Worm (Caenorhabditis elegans) whole organism, young adult: Measurements from ENCODE around the gene K08E5.5.

Experiments
- B0019.2 ChIP-seq: fragments of 200-800 bp; sonication (Bioruptor generic); conservative IDR thresholded peaks from 2 replicates; pipeline ENCODE4 v1.3.6; 2022; ENCODE audit warnings: missing genetic modification reagents, missing genetic modification characterization, missing compliant biosample characterization
- B0336.3 ChIP-seq: fragments of 200-800 bp; sonication (Bioruptor generic); IDR thresholded peaks from 2 replicates; pipeline ENCODE4 v1.3.6; 2022; ENCODE audit warnings: missing genetic modification characterization, missing compliant biosample characterization
- D2030.7 ChIP-seq: fragments of 200-800 bp; sonication (Bioruptor generic); IDR thresholded peaks from 2 replicates; pipeline ENCODE4 v1.3.6; 2022; ENCODE audit warnings: missing genetic modification reagents, missing genetic modification characterization, missing compliant biosample characterization
- F10E7.11 ChIP-seq: sonication (generic microtip); optimal IDR thresholded peaks from 2 replicates; lab custom pipeline; 2017; ENCODE audit warnings: mild to moderate bottlenecking, missing genetic modification characterization, moderate library complexity, missing compliant biosample characterization
- F33H1.4 ChIP-seq: fragments of 200-800 bp; sonication (Bioruptor generic); IDR thresholded peaks from 2 replicates; pipeline ENCODE4 v1.3.6; 2022; ENCODE audit warnings: missing genetic modification reagents, missing genetic modification characterization, missing compliant biosample characterization
- F39B2.1 ChIP-seq: fragments of 200-800 bp; sonication (Bioruptor generic); IDR thresholded peaks from 2 replicates; pipeline ENCODE4 v1.3.6; 2022; ENCODE audit warnings: missing genetic modification reagents, missing genetic modification characterization, missing compliant biosample characterization
- F52B5.7 ChIP-seq: sonication (generic microtip); optimal IDR thresholded peaks from 2 replicates; lab custom pipeline; 2016; ENCODE audit warnings: mild to moderate bottlenecking, missing genetic modification characterization, missing compliant biosample characterization
- T26A5.8 ChIP-seq: sonication (generic microtip); optimal IDR thresholded peaks from 2 replicates; lab custom pipeline; 2016; ENCODE audit warnings: missing genetic modification characterization, missing compliant biosample characterization
- Y53G8AR.9 ChIP-seq: fragments of 200-800 bp; sonication (Bioruptor generic); conservative IDR thresholded peaks from 2 replicates; pipeline ENCODE4 v1.3.6; 2022; ENCODE audit warnings: missing genetic modification reagents, missing genetic modification characterization, missing compliant biosample characterization
- Y56A3A.18 ChIP-seq: fragments of 200-800 bp; sonication (Bioruptor generic); IDR thresholded peaks from 2 replicates; pipeline ENCODE4 v1.3.6; 2022; ENCODE audit warnings: missing genetic modification reagents, missing genetic modification characterization, missing compliant biosample characterization
- ZK185.1 ChIP-seq: sonication (generic microtip); optimal IDR thresholded peaks from 2 replicates; lab custom pipeline; 2016; ENCODE audit warnings: mild to moderate bottlenecking, missing genetic modification characterization, missing compliant biosample characterization; ENCODE audit not compliant: poor library complexity, severe bottlenecking
- akir-1 ChIP-seq: fragments of 200-800 bp; sonication (Bioruptor generic); optimal IDR thresholded peaks from 2 replicates; lab custom pipeline; 2018; ENCODE audit warnings: mild to moderate bottlenecking, missing genetic modification characterization, moderate library complexity, missing compliant biosample characterization
- aptf-3 ChIP-seq: fragments of 200-800 bp; sonication (Bioruptor generic); IDR thresholded peaks from 2 replicates; pipeline ENCODE4 v1.3.6; 2022; ENCODE audit warnings: missing genetic modification characterization, missing compliant biosample characterization
- attf-5 ChIP-seq: fragments of 200-800 bp; sonication (Bioruptor generic); optimal IDR thresholded peaks from 2 replicates; lab custom pipeline; 2018; ENCODE audit warnings: mild to moderate bottlenecking, missing genetic modification characterization, missing compliant biosample characterization
- bed-2 ChIP-seq: fragments of 200-800 bp; sonication (Bioruptor generic); IDR thresholded peaks from 2 replicates; pipeline ENCODE4 v1.3.6; 2022; ENCODE audit warnings: missing genetic modification reagents, missing genetic modification characterization, missing compliant biosample characterization
- ceh-100 ChIP-seq: fragments of 200-800 bp; sonication (Bioruptor generic); IDR thresholded peaks from 2 replicates; pipeline ENCODE4 v1.3.6; 2022; ENCODE audit warnings: missing genetic modification reagents, missing genetic modification characterization, missing compliant biosample characterization
- ceh-27 ChIP-seq: fragments of 200-800 bp; sonication (Bioruptor generic); optimal IDR thresholded peaks from 2 replicates; lab custom pipeline; 2018; ENCODE audit warnings: mild to moderate bottlenecking, missing genetic modification characterization, moderate library complexity, missing compliant biosample characterization
- ceh-91 ChIP-seq: fragments of 200-800 bp; sonication (Bioruptor generic); IDR thresholded peaks from 2 replicates; pipeline ENCODE4 v1.3.6; 2022; ENCODE audit warnings: missing genetic modification reagents, missing genetic modification characterization, missing compliant biosample characterization
- dox-1 ChIP-seq: fragments of 200-800 bp; sonication (Bioruptor generic); IDR thresholded peaks from 2 replicates; pipeline ENCODE4 v1.3.6; 2022; ENCODE audit warnings: missing genetic modification reagents, missing genetic modification characterization, missing compliant biosample characterization
- dpl-1 ChIP-seq: fragments of 150-350 bp; optimal IDR thresholded peaks from 2 replicates; lab custom pipeline; 2014; ENCODE audit warnings: missing biosample characterization, missing genetic modification reagents, missing genetic modification characterization
- efl-1 ChIP-seq: fragments of 150-350 bp; optimal IDR thresholded peaks from 2 replicates; lab custom pipeline; 2014; ENCODE audit warnings: missing biosample characterization, missing genetic modification reagents, missing genetic modification characterization
- egl-18 ChIP-seq: fragments of 200-800 bp; sonication (Bioruptor generic); IDR thresholded peaks from 2 replicates; pipeline ENCODE4 v1.3.6; 2022; ENCODE audit warnings: missing genetic modification reagents, missing genetic modification characterization, missing compliant biosample characterization
- egrh-3 ChIP-seq: fragments of 200-800 bp; sonication (Bioruptor generic); IDR thresholded peaks from 2 replicates; pipeline ENCODE4 v1.3.6; 2022; ENCODE audit warnings: missing genetic modification reagents, missing genetic modification characterization, missing compliant biosample characterization
- ets-4 ChIP-seq: fragments of 200-800 bp; sonication (Bioruptor generic); optimal IDR thresholded peaks from 2 replicates; lab custom pipeline; 2018; ENCODE audit warnings: mild to moderate bottlenecking, missing genetic modification characterization, missing compliant biosample characterization
- gei-17 ChIP-seq: fragments of 200-800 bp; sonication (Bioruptor generic); optimal IDR thresholded peaks from 2 replicates; lab custom pipeline; 2018; ENCODE audit warnings: mild to moderate bottlenecking, missing genetic modification characterization, missing compliant biosample characterization
- let-607 ChIP-seq, 2 experiments: fragments of 200-800 bp in 1 of 2; sonication (Bioruptor generic) in 1 of 2; sonication (generic microtip) in 1 of 2; optimal IDR thresholded peaks; 2 replicates each; lab custom pipeline; 2016 to 2018; ENCODE audit warnings: mild to moderate bottlenecking in 2 of 2, missing compliant biosample characterization in 2 of 2, missing genetic modification characterization in 2 of 2, moderate library complexity in 2 of 2, missing genotype in 1 of 2
- lin-26 ChIP-seq: fragments of 200-800 bp; sonication (Bioruptor generic); IDR thresholded peaks from 2 replicates; pipeline ENCODE4 v1.3.6; 2022; ENCODE audit warnings: missing genetic modification reagents, missing genetic modification characterization, missing compliant biosample characterization
- nfya-1 ChIP-seq: sonication (generic microtip); optimal IDR thresholded peaks from 2 replicates; lab custom pipeline; 2017; ENCODE audit warnings: antibody characterized with exemption, missing compliant biosample characterization, missing genetic modification characterization, borderline replicate concordance; ENCODE audit not compliant: insufficient read depth
- nfya-2 ChIP-seq: fragments of 200-800 bp; sonication (Bioruptor generic); IDR thresholded peaks from 2 replicates; pipeline ENCODE4 v1.3.6; 2022; ENCODE audit warnings: missing genetic modification reagents, missing genetic modification characterization, missing compliant biosample characterization
- nhr-80 ChIP-seq: sonication (generic microtip); optimal IDR thresholded peaks from 2 replicates; lab custom pipeline; 2016; ENCODE audit warnings: missing genetic modification characterization, missing compliant biosample characterization
- rec-8 ChIP-seq, 2 experiments: sonication (generic microtip); optimal IDR thresholded peaks; 2 replicates each; lab custom pipeline; 2016; ENCODE audit warnings: mild to moderate bottlenecking in 2 of 2, missing genetic modification characterization in 2 of 2, missing genetic modification reagents in 2 of 2, missing genotype in 2 of 2, missing biosample characterization in 1 of 2, missing compliant biosample characterization in 1 of 2, moderate library complexity in 1 of 2
- repo-1 ChIP-seq: sonication (generic microtip); optimal IDR thresholded peaks from 2 replicates; lab custom pipeline; 2017; ENCODE audit warnings: mild to moderate bottlenecking, missing genetic modification characterization, missing compliant biosample characterization
- snpc-1.1 ChIP-seq: sonication (generic microtip); optimal IDR thresholded peaks from 2 replicates; lab custom pipeline; 2017; ENCODE audit warnings: missing genetic modification characterization, mild to moderate bottlenecking, missing compliant biosample characterization, antibody characterized with exemption, moderate library complexity, missing genotype, missing genetic modification reagents; ENCODE audit not compliant: insufficient read depth
- snpc-4 ChIP-seq, 5 experiments: fragments of 150-350 bp in 1 of 5; sonication (generic microtip) in 4 of 5; optimal IDR thresholded peaks; 2 replicates each; lab custom pipeline; 2014 to 2018; ENCODE audit warnings: missing genetic modification characterization in 5 of 5, missing biosample characterization in 3 of 5, antibody characterized with exemption in 2 of 5, mild to moderate bottlenecking in 2 of 5, missing compliant biosample characterization in 2 of 5, missing genotype in 2 of 5, moderate library complexity in 2 of 5, missing genetic modification reagents in 1 of 5
- somi-1 ChIP-seq: fragments of 200-800 bp; sonication (Bioruptor generic); optimal IDR thresholded peaks from 2 replicates; lab custom pipeline; 2018; ENCODE audit warnings: mild to moderate bottlenecking, missing genetic modification characterization, missing compliant biosample characterization
- sptf-2 ChIP-seq: fragments of 200-800 bp; sonication (Bioruptor generic); optimal IDR thresholded peaks from 2 replicates; lab custom pipeline; 2018; ENCODE audit warnings: mild to moderate bottlenecking, missing genetic modification characterization, missing compliant biosample characterization
- tbp1 ChIP-seq: fragments of 200-800 bp; sonication (Bioruptor generic); optimal IDR thresholded peaks from 2 replicates; lab custom pipeline; 2018; ENCODE audit warnings: mild to moderate bottlenecking, missing genetic modification characterization, missing compliant biosample characterization
- tbx-9 ChIP-seq: sonication (generic microtip); optimal IDR thresholded peaks from 2 replicates; lab custom pipeline; 2016; ENCODE audit warnings: borderline replicate concordance, missing genetic modification characterization, inconsistent platforms, missing compliant biosample characterization
- unc-62 ChIP-seq: fragments of 150-350 bp; optimal IDR thresholded peaks from 2 replicates; lab custom pipeline; 2014; ENCODE audit warnings: missing biosample characterization, missing genetic modification reagents, missing genetic modification characterization
- zfh-2 ChIP-seq: fragments of 200-800 bp; sonication (Bioruptor generic); conservative IDR thresholded peaks from 2 replicates; pipeline ENCODE4 v1.3.6; 2022; ENCODE audit warnings: missing genetic modification reagents, missing genetic modification characterization, missing compliant biosample characterization
- zim-3 ChIP-seq: sonication (generic microtip); optimal IDR thresholded peaks from 2 replicates; lab custom pipeline; 2017; ENCODE audit warnings: mild to moderate bottlenecking, missing genetic modification characterization, moderate library complexity, missing compliant biosample characterization
- ztf-18 ChIP-seq: sonication (generic microtip); optimal IDR thresholded peaks from 2 replicates; lab custom pipeline; 2016; ENCODE audit warnings: missing genotype, mild to moderate bottlenecking, missing genetic modification characterization, missing compliant biosample characterization
- ztf-26 ChIP-seq: sonication (generic microtip); optimal IDR thresholded peaks from 2 replicates; lab custom pipeline; 2017; ENCODE audit warnings: missing genetic modification characterization, missing compliant biosample characterization

K08E5.5 gene

DNA sequence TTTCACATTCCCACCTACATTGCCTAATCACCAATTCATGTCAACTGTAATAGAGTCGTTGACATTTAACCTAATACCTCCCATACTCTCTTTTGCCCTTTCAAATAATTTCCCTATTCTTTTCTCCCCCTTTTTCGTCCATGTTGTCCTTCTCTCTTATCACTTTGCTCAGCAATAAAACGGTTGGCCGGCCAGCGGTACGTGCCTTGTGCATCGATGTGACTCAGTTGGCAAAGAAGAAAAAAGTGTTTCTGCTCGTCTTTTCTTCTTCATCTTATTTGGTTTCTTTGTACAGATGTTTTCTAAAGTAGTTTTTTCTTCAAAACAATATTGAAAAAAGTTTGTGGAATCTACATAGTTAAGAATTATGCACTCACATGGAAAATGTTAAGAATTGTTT lies 25.8 kb downstream of the K08E5.5 start:
- peak; percentile 59 for TF ChIP-seq nhr-80 (tag; lab: Kevin White, UChicago)
- TF ChIP-seq B0019.2 (GFP tag; lab: Robert Waterston, UW) = no peak
- no peak for TF ChIP-seq zim-3 (tag; lab: Kevin White, UChicago)

ce11 chrIII:10132495-10133450 lies 27.5 kb downstream of the K08E5.5 start:
- no peak; the same call in 1 of the 2 replicates for TF ChIP-seq zfh-2
- no peak for TF ChIP-seq let-607 (tag; optimal IDR thresholded peaks at IDR 0.05; lab: Kevin White, UChicago)
- no peak for TF ChIP-seq snpc-1.1 (tag; lab: Kevin White, UChicago)
- no peak for TF ChIP-seq ceh-91
- no peak for TF ChIP-seq tbx-9 (tag; lab: Kevin White, UChicago)
- TF ChIP-seq nfya-2 (GFP tag; lab: Robert Waterston, UW) = no peak
- no peak for TF ChIP-seq Y56A3A.18 (GFP tag; lab: Robert Waterston, UW)
- no peak for TF ChIP-seq F10E7.11 (tag; lab: Kevin White, UChicago)
- peak; percentile 25; the same call in 1 of the 2 replicates for TF ChIP-seq B0336.3 (GFP tag; lab: Robert Waterston, UW)
- TF ChIP-seq nhr-80 (tag; lab: Kevin White, UChicago) = peak; percentile 6
- TF ChIP-seq F33H1.4 = no peak
- TF ChIP-seq snpc-4 (GFP tag; optimal IDR thresholded peaks at IDR 0.05; lab: Kevin White, UChicago) = no peak
- TF ChIP-seq snpc-4 (tag; optimal IDR thresholded peaks at IDR 0.05; lab: Kevin White, UChicago) = no peak
- no peak for TF ChIP-seq nfya-1 (tag; lab: Kevin White, UChicago)
- TF ChIP-seq ZK185.1 (tag; lab: Kevin White, UChicago) = no peak
- no peak for TF ChIP-seq D2030.7 (GFP tag; lab: Robert Waterston, UW)
- TF ChIP-seq egrh-3 (GFP tag; lab: Robert Waterston, UW) = peak; percentile 36; the same call in 1 of the 2 replicates
- TF ChIP-seq tbp1 (GFP tag; lab: Kevin White, UChicago) = no peak
- TF ChIP-seq akir-1 = no peak
- no peak for TF ChIP-seq egl-18 (GFP tag; lab: Robert Waterston, UW)
- TF ChIP-seq sptf-2 (GFP tag; lab: Kevin White, UChicago) = no peak
- no peak for TF ChIP-seq ets-4 (GFP tag; lab: Kevin White, UChicago)
- TF ChIP-seq repo-1 = no peak
- peak; percentile 27 for TF ChIP-seq ztf-26 (tag; lab: Kevin White, UChicago)
- no peak for TF ChIP-seq F52B5.7 (tag; lab: Kevin White, UChicago)
- no peak for TF ChIP-seq unc-62 (GFP tag; lab: Kevin White, UChicago)
- no peak for TF ChIP-seq ztf-18 (tag; lab: Kevin White, UChicago)
- TF ChIP-seq efl-1 (GFP tag; lab: Kevin White, UChicago) = no peak
- no peak for TF ChIP-seq dpl-1 (GFP tag; lab: Kevin White, UChicago)
- TF ChIP-seq rec-8 (tag; optimal IDR thresholded peaks at IDR 0.05; lab: Kevin White, UChicago) = no peak
- peak; percentile 20 for TF ChIP-seq somi-1
- TF ChIP-seq T26A5.8 (tag; lab: Kevin White, UChicago) = no peak
- 0 out of 2 replicates have a peak, but pooled peaks have one; percentile 18 for TF ChIP-seq Y53G8AR.9 (GFP tag; lab: Robert Waterston, UW)
- TF ChIP-seq gei-17 (GFP tag; lab: Kevin White, UChicago) = no peak
- TF ChIP-seq bed-2 = no peak
- peak; percentile 27; the same call in 1 of the 2 replicates for TF ChIP-seq dox-1
- no peak for TF ChIP-seq aptf-3 (GFP tag; lab: Robert Waterston, UW)
- TF ChIP-seq attf-5 (GFP tag; lab: Kevin White, UChicago) = peak; percentile 5
- no peak for TF ChIP-seq ceh-100 (GFP tag; lab: Robert Waterston, UW)
- no peak for TF ChIP-seq lin-26
- no peak for TF ChIP-seq F39B2.1 (GFP tag; lab: Robert Waterston, UW)
- TF ChIP-seq ceh-27 (GFP tag; lab: Kevin White, UChicago) = no peak
